Fruit fly (Drosophila melanogaster): ENCODE measurements around the gene CG7251.

CG7251 gene

dm6 chr2L:5623727-5624407 is 35.7 kb upstream of the CG7251 start, which contains the start of gene Cyp6a16 (continued):
- TF ChIP-seq CG8119 (GFP tag; IDR thresholded peaks at IDR 0.05), result peak; percentile 51; the same call in 2 of the 3 replicates
- TF ChIP-seq esn (GFP tag; optimal IDR thresholded peaks at IDR 0.05), result no peak
- peak; percentile 12 for TF ChIP-seq CG8319 (GFP tag; optimal IDR thresholded peaks at IDR 0.05)
- no peak for TF ChIP-seq fd85E (GFP tag; optimal IDR thresholded peaks at IDR 0.05)
- TF ChIP-seq achi (GFP tag; optimal IDR thresholded peaks at IDR 0.05), result peak; percentile 54
- TF ChIP-seq Eip75B (GFP tag; optimal IDR thresholded peaks at IDR 0.05), result no peak
- peak; percentile 65 for TF ChIP-seq CG3032 (tag; optimal IDR thresholded peaks at IDR 0.05)
- peak; percentile 88 for TF ChIP-seq CG6163 (GFP tag; IDR thresholded peaks at IDR 0.05)
- peak; percentile 71 for TF ChIP-seq Ets96B (tag; optimal IDR thresholded peaks at IDR 0.05)
- no peak for TF ChIP-seq CG8632 (GFP tag; optimal IDR thresholded peaks at IDR 0.05)
- TF ChIP-seq CG15336 (GFP tag; IDR thresholded peaks at IDR 0.05), result peak; percentile 81
- no peak for TF ChIP-seq Smox (GFP tag; optimal IDR thresholded peaks at IDR 0.05)
- TF ChIP-seq Met (GFP tag; optimal IDR thresholded peaks at IDR 0.05), result no peak
- no peak for TF ChIP-seq CG31627 (GFP tag; optimal IDR thresholded peaks at IDR 0.05)

dm6 chr2L:5617896-5618505 is 29.8 kb upstream of the CG7251 start, which contains the start of gene DIP-eta:
DIP-eta (minus strand) TSS chr2L:5617946.
- TF ChIP-seq CG3919 (GFP tag; optimal IDR thresholded peaks at IDR 0.05) (peak; percentile 3), spab (GFP tag; optimal IDR thresholded peaks at IDR 0.05) (peak; percentile 33), eg (GFP tag; IDR thresholded peaks at IDR 0.05) (peak; percentile 83), CG1621 (tag; optimal IDR thresholded peaks at IDR 0.05) (peak; percentile 26), Eip78C (GFP tag) (peak; percentile 12), dsx (GFP tag; optimal IDR thresholded peaks at IDR 0.05; ENCODE audit: poor library complexity, severe bottlenecking) (peak; percentile 7), Ets96B (tag; optimal IDR thresholded peaks at IDR 0.05) (peak; percentile 20), Hr4 (GFP tag; optimal IDR thresholded peaks at IDR 0.05) (no peak), CG6792 (GFP tag; optimal IDR thresholded peaks at IDR 0.05) (no peak), CG31627 (GFP tag; optimal IDR thresholded peaks at IDR 0.05) (no peak), svp (GFP tag) (peak; percentile 15), net (GFP tag; optimal IDR thresholded peaks at IDR 0.05) (peak; percentile 37), CG8119 (GFP tag; IDR thresholded peaks at IDR 0.05) (peak; percentile 52), CG8632 (GFP tag; optimal IDR thresholded peaks at IDR 0.05) (no peak), CG6808 (GFP tag; optimal IDR thresholded peaks at IDR 0.05) (peak; percentile 45), Smox (GFP tag; optimal IDR thresholded peaks at IDR 0.05) (no peak), ss (GFP tag; optimal IDR thresholded peaks at IDR 0.05) (peak; percentile 40 to 71), CG16779 (tag; optimal IDR thresholded peaks at IDR 0.05) (peak; percentile 48), achi (GFP tag; optimal IDR thresholded peaks at IDR 0.05) (peak; percentile 18), CG6276 (GFP tag; optimal IDR thresholded peaks at IDR 0.05) (peak; percentile 52), Hr38 (GFP tag; optimal IDR thresholded peaks at IDR 0.05) (no peak), CG10669 (GFP tag; optimal IDR thresholded peaks at IDR 0.05) (no peak), CG9139 (GFP tag; optimal IDR thresholded peaks at IDR 0.05) (peak; percentile 40), CG4318 (GFP tag; optimal IDR thresholded peaks at IDR 0.05) (no peak), fkh (GFP tag; optimal IDR thresholded peaks at IDR 0.05) (no peak), CG6163 (GFP tag; IDR thresholded peaks at IDR 0.05) (peak; percentile 76; the same call in 2 of the 3 replicates), CG7368 (GFP tag; optimal IDR thresholded peaks at IDR 0.05) (peak; percentile 48)

dm6 chr2L:5617224-5617623 is 29.0 kb upstream of the CG7251 start:
- TF ChIP-seq CG3919 (GFP tag; optimal IDR thresholded peaks at IDR 0.05), result no peak
- no peak for TF ChIP-seq Ets96B (tag; optimal IDR thresholded peaks at IDR 0.05)
- no peak for TF ChIP-seq Sox15 (GFP tag; optimal IDR thresholded peaks at IDR 0.05)
- TF ChIP-seq CG6792 (GFP tag; optimal IDR thresholded peaks at IDR 0.05), result no peak
- TF ChIP-seq CG11294 (GFP tag; IDR thresholded peaks at IDR 0.05), result no peak
- TF ChIP-seq Hr39 (GFP tag; optimal IDR thresholded peaks at IDR 0.05), result no peak
- no peak for TF ChIP-seq CG9139 (GFP tag; optimal IDR thresholded peaks at IDR 0.05)
- no peak for TF ChIP-seq CG8119 (GFP tag; IDR thresholded peaks at IDR 0.05)
- no peak for TF ChIP-seq fd85E (GFP tag; optimal IDR thresholded peaks at IDR 0.05)
- TF ChIP-seq fkh (GFP tag; optimal IDR thresholded peaks at IDR 0.05), result no peak
- no peak for TF ChIP-seq CG1621 (tag; optimal IDR thresholded peaks at IDR 0.05)
- TF ChIP-seq CG7368 (GFP tag; optimal IDR thresholded peaks at IDR 0.05), result no peak
- TF ChIP-seq net (GFP tag; optimal IDR thresholded peaks at IDR 0.05), result no peak
- no peak for TF ChIP-seq cyc (GFP tag; optimal IDR thresholded peaks at IDR 0.05)
- TF ChIP-seq dac (GFP tag; optimal IDR thresholded peaks at IDR 0.05), result no peak
- no peak for TF ChIP-seq spab (GFP tag; optimal IDR thresholded peaks at IDR 0.05)
- no peak for TF ChIP-seq Sox14 (GFP tag; optimal IDR thresholded peaks at IDR 0.05)
- TF ChIP-seq CG10631 (GFP tag; optimal IDR thresholded peaks at IDR 0.05), result no peak
- TF ChIP-seq CG11762 (GFP tag; optimal IDR thresholded peaks at IDR 0.05; ENCODE audit: insufficient read depth), result no peak
- TF ChIP-seq ss (GFP tag; optimal IDR thresholded peaks at IDR 0.05), result no peak

Data from whole organism, prepupa.